Worm (Caenorhabditis elegans) whole organism, L3 larva: Measurements from ENCODE around the gene bgal-2.

Source experiments
- R02D3.7 ChIP-seq: fragments of 150-350 bp; optimal IDR thresholded peaks from 2 replicates; lab custom pipeline; 2014; ENCODE audit warnings: missing biosample characterization, missing genetic modification characterization
- ZK546.5 ChIP-seq: sonication (generic microtip); optimal IDR thresholded peaks from 2 replicates; lab custom pipeline; 2017; ENCODE audit warnings: missing biosample characterization, missing genetic modification characterization
- ceh-16 ChIP-seq: sonication (generic microtip); optimal IDR thresholded peaks from 2 replicates; lab custom pipeline; 2017; ENCODE audit warnings: missing biosample characterization, missing genetic modification characterization
- ceh-28 ChIP-seq: fragments of 150-350 bp; optimal IDR thresholded peaks from 2 replicates; lab custom pipeline; 2014; ENCODE audit warnings: missing biosample characterization, missing genetic modification reagents, missing genetic modification characterization
- egl-27 ChIP-seq: sonication (generic microtip); optimal IDR thresholded peaks from 4 replicates; lab custom pipeline; 2017; ENCODE audit warnings: missing biosample characterization, missing genetic modification reagents, missing genetic modification characterization
- egl-5 ChIP-seq: fragments of 150-350 bp; optimal IDR thresholded peaks from 2 replicates; lab custom pipeline; 2017; ENCODE audit warnings: missing biosample characterization, missing genetic modification reagents, missing genetic modification characterization, inconsistent platforms
- elt-1 ChIP-seq: fragments of 150-350 bp; optimal IDR thresholded peaks from 2 replicates; lab custom pipeline; 2014; ENCODE audit warnings: missing biosample characterization, missing genetic modification characterization
- elt-2 ChIP-seq: sonication (generic microtip); optimal IDR thresholded peaks from 2 replicates; lab custom pipeline; 2016; ENCODE audit warnings: missing genetic modification reagents, mild to moderate bottlenecking, missing genetic modification characterization, missing compliant biosample characterization
- eor-1 ChIP-seq, 2 experiments: fragments of 150-350 bp; optimal IDR thresholded peaks; 2 replicates each; lab custom pipeline; 2014 to 2018; ENCODE audit warnings: missing biosample characterization in 2 of 2, missing genetic modification characterization in 2 of 2
- fkh-10 ChIP-seq: sonication (generic microtip); optimal IDR thresholded peaks from 2 replicates; lab custom pipeline; 2017; ENCODE audit warnings: missing biosample characterization, missing genetic modification reagents, missing genetic modification characterization
- fkh-2 ChIP-seq: fragments of 150-350 bp; optimal IDR thresholded peaks from 2 replicates; lab custom pipeline; 2014; ENCODE audit warnings: missing biosample characterization, missing genetic modification reagents, missing genetic modification characterization
- hmg-11 ChIP-seq: sonication (generic microtip); optimal IDR thresholded peaks from 2 replicates; lab custom pipeline; 2016; ENCODE audit warnings: missing genetic modification characterization, missing compliant biosample characterization
- lin-15B ChIP-seq: fragments of 150-350 bp; optimal IDR thresholded peaks from 2 replicates; lab custom pipeline; 2014; ENCODE audit warnings: missing biosample characterization, missing genetic modification characterization
- lin-39 ChIP-seq: fragments of 150-350 bp; optimal IDR thresholded peaks from 2 replicates; lab custom pipeline; 2018; ENCODE audit warnings: missing biosample characterization, missing genetic modification reagents, missing genetic modification characterization
- mdl-1 ChIP-seq: fragments of 150-350 bp; optimal IDR thresholded peaks from 2 replicates; lab custom pipeline; 2014; ENCODE audit warnings: missing biosample characterization, missing genetic modification characterization
- mml-1 ChIP-seq: fragments of 150-350 bp; sonication (generic microtip); optimal IDR thresholded peaks from 3 replicates; lab custom pipeline; 2014; ENCODE audit warnings: missing biosample characterization, missing genetic modification characterization
- nfya-1 ChIP-seq: sonication (generic microtip); optimal IDR thresholded peaks from 2 replicates; lab custom pipeline; 2017; ENCODE audit warnings: missing genetic modification characterization, mild to moderate bottlenecking, missing compliant biosample characterization, antibody characterized with exemption, moderate library complexity; ENCODE audit not compliant: insufficient read depth
- nhr-11 ChIP-seq: fragments of 150-350 bp; optimal IDR thresholded peaks from 2 replicates; lab custom pipeline; 2014; ENCODE audit warnings: missing biosample characterization, missing genetic modification characterization
- nhr-12 ChIP-seq: fragments of 150-350 bp; optimal IDR thresholded peaks from 2 replicates; lab custom pipeline; 2014; ENCODE audit warnings: missing biosample characterization, missing genetic modification characterization
- nhr-23 ChIP-seq: fragments of 150-350 bp; optimal IDR thresholded peaks from 2 replicates; lab custom pipeline; 2014; ENCODE audit warnings: missing biosample characterization, missing genetic modification reagents, missing genetic modification characterization
- nhr-237 ChIP-seq: fragments of 150-350 bp; optimal IDR thresholded peaks from 2 replicates; lab custom pipeline; 2014; ENCODE audit warnings: missing biosample characterization, missing genetic modification characterization
- nhr-25 ChIP-seq: sonication (generic microtip); optimal IDR thresholded peaks from 2 replicates; lab custom pipeline; 2017; ENCODE audit warnings: missing biosample characterization, missing genetic modification characterization
- nhr-28 ChIP-seq: fragments of 150-350 bp; optimal IDR thresholded peaks from 2 replicates; lab custom pipeline; 2014; ENCODE audit warnings: missing biosample characterization, missing genetic modification characterization
- nhr-67 ChIP-seq: fragments of 150-350 bp; optimal IDR thresholded peaks from 2 replicates; lab custom pipeline; 2014; ENCODE audit warnings: missing biosample characterization, missing genetic modification characterization
- nhr-76 ChIP-seq: fragments of 150-350 bp; sonication (generic microtip); optimal IDR thresholded peaks from 5 replicates; lab custom pipeline; 2014; ENCODE audit warnings: missing biosample characterization, missing genetic modification characterization
- nhr-77 ChIP-seq: fragments of 150-350 bp; optimal IDR thresholded peaks from 2 replicates; lab custom pipeline; 2014; ENCODE audit warnings: missing biosample characterization, missing genetic modification characterization
- pha-4 ChIP-seq: fragments of 150-350 bp; optimal IDR thresholded peaks from 2 replicates; lab custom pipeline; 2014; ENCODE audit warnings: missing biosample characterization, missing genetic modification reagents, missing genetic modification characterization
- skn-1 ChIP-seq: fragments of 150-350 bp; optimal IDR thresholded peaks from 2 replicates; lab custom pipeline; 2014; ENCODE audit warnings: missing biosample characterization, missing genetic modification characterization
- snpc-4 ChIP-seq: fragments of 150-350 bp; optimal IDR thresholded peaks from 2 replicates; lab custom pipeline; 2014; ENCODE audit warnings: missing biosample characterization, missing genetic modification characterization
- tbx-2 ChIP-seq: sonication (generic microtip); optimal IDR thresholded peaks from 2 replicates; lab custom pipeline; 2016; ENCODE audit warnings: mild to moderate bottlenecking, missing genetic modification characterization, missing compliant biosample characterization
- unc-39 ChIP-seq: sonication (generic microtip); optimal IDR thresholded peaks from 4 replicates; lab custom pipeline; 2017; ENCODE audit warnings: missing biosample characterization, missing genetic modification characterization
- ztf-11 ChIP-seq: fragments of 150-350 bp; optimal IDR thresholded peaks from 2 replicates; lab custom pipeline; 2014; ENCODE audit warnings: missing biosample characterization, missing genetic modification characterization

The bgal-2 gene

ce11 chrX:6819633-6820032 is 35.4 kb downstream of the bgal-2 start:
- TF ChIP-seq nhr-67 (tag; lab: Kevin White, UChicago) (no peak), fkh-10 (GFP tag; lab: Kevin White, UChicago) (no peak), nhr-77 (tag; lab: Kevin White, UChicago) (no peak), egl-5 (tag; lab: Kevin White, UChicago) (no peak), tbx-2 (tag; lab: Kevin White, UChicago) (no peak), ZK546.5 (tag; lab: Kevin White, UChicago) (no peak), fkh-2 (no peak), elt-2 (tag; lab: Kevin White, UChicago) (peak; percentile 49), egl-27 (tag; lab: Kevin White, UChicago) (no peak), lin-15B (tag; lab: Kevin White, UChicago) (no peak), pha-4 (tag; lab: Kevin White, UChicago) (peak; percentile 57)

DNA sequence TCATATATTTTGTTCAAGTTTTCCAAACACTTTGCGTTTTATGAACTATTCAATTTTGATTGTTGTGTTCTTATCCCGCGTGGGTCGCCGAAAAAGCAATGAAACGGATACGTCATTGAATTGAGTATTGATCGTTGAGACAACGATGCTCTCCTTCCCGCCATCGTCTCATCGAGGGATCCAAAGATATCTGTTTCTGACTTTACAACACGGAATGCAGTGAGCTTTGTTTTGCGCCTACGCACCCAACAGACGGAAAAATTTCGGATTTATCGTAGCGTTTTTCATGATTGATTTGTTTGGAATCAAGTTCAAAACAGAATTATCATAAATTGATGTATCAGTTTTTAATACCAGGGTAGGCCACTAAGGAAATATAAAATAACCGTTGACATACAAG is 38.3 kb downstream of the bgal-2 start:
- TF ChIP-seq elt-2 (tag; lab: Kevin White, UChicago) (no peak), egl-5 (tag; lab: Kevin White, UChicago) (peak; percentile 11)

- TF ChIP-seq eor-1 (tag; optimal IDR thresholded peaks at IDR 0.05; lab: Kevin White, UChicago) (no peak), elt-1 (tag; lab: Kevin White, UChicago) (no peak), fkh-2 (no peak), lin-15B (tag; lab: Kevin White, UChicago) (no peak), nfya-1 (tag; lab: Kevin White, UChicago) (no peak), hmg-11 (tag; lab: Kevin White, UChicago) (no peak), lin-39 (no peak), mml-1 (tag; lab: Kevin White, UChicago) (no peak), nhr-25 (tag; lab: Kevin White, UChicago) (no peak), ZK546.5 (tag; lab: Kevin White, UChicago) (no peak), skn-1 (tag; lab: Kevin White, UChicago) (no peak), nhr-11 (tag; lab: Kevin White, UChicago) (no peak), nhr-28 (no peak), nhr-23 (no peak), snpc-4 (tag; lab: Kevin White, UChicago) (no peak), tbx-2 (tag; lab: Kevin White, UChicago) (no peak)
Observed at ce11 chrX:6823218-6823979, 39.2 kb downstream of the bgal-2 start, which contains the start of gene gei-15. gei-15 (minus strand) TSS chrX:6823268.

DNA sequence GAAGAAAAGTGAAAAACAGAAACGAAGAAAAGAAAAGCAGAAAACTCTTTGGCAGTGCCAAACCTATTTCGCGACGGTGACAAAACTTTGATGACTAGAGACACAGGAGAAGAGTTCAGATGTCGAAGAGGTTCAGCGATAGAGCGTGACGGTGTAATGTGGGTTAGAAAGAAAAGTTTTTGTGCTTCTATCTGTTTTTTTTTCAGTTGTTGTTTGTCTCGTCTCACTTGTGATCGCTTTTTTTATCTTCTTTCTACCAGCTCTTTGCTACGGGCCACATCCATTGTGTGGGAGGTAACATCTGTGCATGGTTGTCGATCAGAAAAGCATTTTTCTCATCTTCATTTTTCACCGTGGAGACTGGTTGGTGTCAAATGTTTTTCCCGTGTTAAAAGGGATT is 41.6 kb downstream of the bgal-2 start, which contains the start of gene F41B4.1:
TSS of gene F41B4.1 (minus strand) at position 23 of the 400 bp plus-strand sequence.
- TF ChIP-seq nfya-1 (tag; lab: Kevin White, UChicago), result peak; percentile 35
- TF ChIP-seq lin-39, result peak; percentile 76
- peak; percentile 46 for TF ChIP-seq egl-5 (tag; lab: Kevin White, UChicago)
- no peak for TF ChIP-seq mdl-1

ce11 chrX:6835166-6835565 is 51.0 kb downstream of the bgal-2 start, which contains the start of gene F41B4.2:
F41B4.2 (minus strand) TSS chrX:6835266.
- TF ChIP-seq mml-1 (tag; lab: Kevin White, UChicago), result no peak
- no peak for TF ChIP-seq nhr-25 (tag; lab: Kevin White, UChicago)
- no peak for TF ChIP-seq nfya-1 (tag; lab: Kevin White, UChicago)
- no peak for TF ChIP-seq nhr-11 (tag; lab: Kevin White, UChicago)
- TF ChIP-seq ceh-16 (tag; lab: Kevin White, UChicago), result no peak
- TF ChIP-seq nhr-77 (tag; lab: Kevin White, UChicago), result no peak
- no peak for TF ChIP-seq R02D3.7 (tag; lab: Kevin White, UChicago)
- TF ChIP-seq ztf-11 (tag; lab: Kevin White, UChicago), result no peak
- TF ChIP-seq pha-4 (tag; lab: Kevin White, UChicago), result no peak
- TF ChIP-seq nhr-12, result no peak
- TF ChIP-seq egl-5 (tag; lab: Kevin White, UChicago), result no peak

DNA sequence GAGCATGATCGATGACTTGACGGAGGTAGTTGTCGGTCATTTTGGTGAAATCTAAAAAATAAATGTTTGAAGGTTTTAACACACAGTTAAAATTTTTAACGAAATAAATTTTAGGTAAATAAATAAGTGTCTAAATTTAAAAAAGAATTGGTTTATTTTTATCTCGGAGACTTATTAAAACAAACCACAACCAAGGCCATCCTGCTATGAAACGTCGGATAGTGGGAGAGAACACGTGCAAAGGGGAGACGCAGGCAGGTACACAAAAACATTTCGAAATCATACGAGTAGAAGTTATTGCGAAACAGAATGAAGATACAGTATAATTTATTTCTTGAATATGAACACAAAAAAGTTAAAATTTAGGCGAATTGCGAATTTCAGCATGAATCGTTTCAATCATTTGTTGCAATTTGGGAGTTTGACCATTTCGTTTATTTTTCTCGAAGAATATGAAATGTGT is 51.9 kb downstream of the bgal-2 start, which contains the start of gene F41B4.3:
TSS of gene F41B4.3 (minus strand) at position 51 of the 463 bp plus-strand sequence.
- TF ChIP-seq nfya-1 (tag; lab: Kevin White, UChicago) (peak; percentile 31), ZK546.5 (tag; lab: Kevin White, UChicago) (no peak), nhr-23 (peak; percentile 30), nhr-76 (tag; lab: Kevin White, UChicago) (no peak), nhr-11 (tag; lab: Kevin White, UChicago) (no peak), unc-39 (tag; lab: Kevin White, UChicago) (no peak), hmg-11 (tag; lab: Kevin White, UChicago) (no peak), lin-39 (no peak), ceh-28 (no peak), nhr-237 (tag; lab: Kevin White, UChicago) (no peak), elt-2 (tag; lab: Kevin White, UChicago) (no peak)
